Fruit fly (Drosophila melanogaster): Measurements from ENCODE around the gene Cox10.

The Cox10 gene

DNA sequence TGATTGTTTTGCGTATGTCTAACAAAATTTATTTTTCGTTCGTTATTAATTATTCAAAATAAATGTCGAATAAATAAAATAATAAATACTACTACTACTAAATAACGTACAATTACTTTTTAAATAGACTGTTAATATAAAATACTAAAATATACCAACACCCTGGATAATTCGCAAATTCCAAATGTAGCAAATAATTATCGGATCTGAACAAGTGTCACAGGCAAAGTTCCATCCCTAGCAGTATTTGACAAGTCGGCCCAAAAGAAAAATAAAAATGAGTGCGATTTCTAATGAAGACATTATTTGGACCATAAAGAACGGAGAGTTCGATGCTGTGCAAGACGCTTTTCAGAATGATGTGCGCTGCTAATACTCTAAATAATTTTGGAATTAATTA lies 10.1 kb downstream of the Cox10 start, which contains the start of gene CG31715 (continued):
- peak; percentile 23 for TF ChIP-seq CG12659 (GFP tag; optimal IDR thresholded peaks at IDR 0.05)
- TF ChIP-seq stwl (tag; optimal IDR thresholded peaks at IDR 0.05) = peak; percentile 56
- TF ChIP-seq CG13424 (tag; optimal IDR thresholded peaks at IDR 0.05) = peak; percentile 30
- TF ChIP-seq zf30C (GFP tag; optimal IDR thresholded peaks at IDR 0.05) = no peak
- TF ChIP-seq seq (GFP tag; IDR thresholded peaks at IDR 0.05) = no peak
- TF ChIP-seq Dek (tag; optimal IDR thresholded peaks at IDR 0.05) = peak; percentile 26
- peak; percentile 37 for TF ChIP-seq Hr3 (GFP tag; optimal IDR thresholded peaks at IDR 0.05)
- peak; percentile 40 for TF ChIP-seq unpg (GFP tag; optimal IDR thresholded peaks at IDR 0.05)
- peak; percentile 66 for TF ChIP-seq MBD-R2 (GFP tag; IDR thresholded peaks at IDR 0.05)
- TF ChIP-seq CG6683 (GFP tag; optimal IDR thresholded peaks at IDR 0.05) = no peak
- no peak for TF ChIP-seq ttk (GFP tag; IDR thresholded peaks at IDR 0.05)
- TF ChIP-seq phol (tag; optimal IDR thresholded peaks at IDR 0.05) = peak; percentile 13
- TF ChIP-seq CG30020 (tag; optimal IDR thresholded peaks at IDR 0.05) = peak; percentile 78
- peak; percentile 35 for TF ChIP-seq CG1603 (tag; optimal IDR thresholded peaks at IDR 0.05)
- TF ChIP-seq abd-A (tag; optimal IDR thresholded peaks at IDR 0.05) = no peak
- peak; percentile 66 for TF ChIP-seq slbo (GFP tag; IDR thresholded peaks at IDR 0.05)
- peak; percentile 57 for TF ChIP-seq Dref (GFP tag; IDR thresholded peaks at IDR 0.05)
- peak; percentile 67 for TF ChIP-seq BEAF-32 (GFP tag; optimal IDR thresholded peaks at IDR 0.05)
- peak; percentile 12 for TF ChIP-seq Dp (GFP tag; optimal IDR thresholded peaks at IDR 0.05)
- TF ChIP-seq Dll (GFP tag; IDR thresholded peaks at IDR 0.05; ENCODE audit: partially characterized antibody) = peak; percentile 64
- 0 out of 2 replicates have a peak, but pooled peaks have one; percentile 19 for TF ChIP-seq Atf6 (GFP tag; IDR thresholded peaks at IDR 0.05)
- TF ChIP-seq E2f2 (GFP tag; IDR thresholded peaks at IDR 0.05) = peak; percentile 37; the same call in 1 of the 2 replicates
- peak; percentile 62; the same call in 1 of the 3 replicates for TF ChIP-seq Dbx (GFP tag; IDR thresholded peaks at IDR 0.05)
- TF ChIP-seq Xbp1 (GFP tag; optimal IDR thresholded peaks at IDR 0.05) = peak; percentile 20
- peak; percentile 81 for TF ChIP-seq row (GFP tag; IDR thresholded peaks at IDR 0.05)
- TF ChIP-seq Med (GFP tag) = peak; percentile 79
- TF ChIP-seq CG7745 (tag; optimal IDR thresholded peaks at IDR 0.05) = peak; percentile 98
- TF ChIP-seq CG10462 (GFP tag; optimal IDR thresholded peaks at IDR 0.05) = peak; percentile 4
- peak; percentile 14 for TF ChIP-seq Nf-YC (tag; optimal IDR thresholded peaks at IDR 0.05)
- peak; percentile 27 for TF ChIP-seq CG13894 (tag; optimal IDR thresholded peaks at IDR 0.05)
- no peak for TF ChIP-seq CG12219 (GFP tag; optimal IDR thresholded peaks at IDR 0.05)
- peak; percentile 38; the same call in 2 of the 3 replicates for TF ChIP-seq Doc3 (GFP tag; IDR thresholded peaks at IDR 0.05; ENCODE audit: partially characterized antibody)
- no peak for TF ChIP-seq Tbp (GFP tag; optimal IDR thresholded peaks at IDR 0.05)
- TF ChIP-seq vvl (GFP tag; IDR thresholded peaks at IDR 0.05) = peak; percentile 48; the same call in 1 of the 2 replicates
- peak; percentile 64 for TF ChIP-seq gem (tag; optimal IDR thresholded peaks at IDR 0.05)
- peak; percentile 16 for TF ChIP-seq CG30403 (GFP tag; optimal IDR thresholded peaks at IDR 0.05)
- TF ChIP-seq amos (GFP tag; IDR thresholded peaks at IDR 0.05; ENCODE audit: partially characterized antibody) = peak; percentile 60; the same call in 1 of the 2 replicates
- peak in 1 of 2 experiments; percentile 41 for TF ChIP-seq dpn (GFP tag; optimal IDR thresholded peaks at IDR 0.05)
- TF ChIP-seq CG18262 (tag; optimal IDR thresholded peaks at IDR 0.05) = peak; percentile 10
- peak; percentile 38 for TF ChIP-seq grau (tag; optimal IDR thresholded peaks at IDR 0.05)
- TF ChIP-seq CG2120 (GFP tag; optimal IDR thresholded peaks at IDR 0.05) = peak; percentile 23
- 0 out of 2 replicates have a peak, but pooled peaks have one; percentile 11 for TF ChIP-seq esg (GFP tag; conservative IDR thresholded peaks at IDR 0.05)
- TF ChIP-seq pho (GFP tag; optimal IDR thresholded peaks at IDR 0.05) = no peak
- TF ChIP-seq CG14710 (tag; optimal IDR thresholded peaks at IDR 0.05) = peak; percentile 23
- TF ChIP-seq CG8388 (GFP tag; optimal IDR thresholded peaks at IDR 0.05) = peak; percentile 99
- peak; percentile 23 for TF ChIP-seq CG3995 (GFP tag; optimal IDR thresholded peaks at IDR 0.05)
- no peak for TF ChIP-seq Oaz (GFP tag; IDR thresholded peaks at IDR 0.05)
- peak; percentile 14 for TF ChIP-seq CG10267 (tag; optimal IDR thresholded peaks at IDR 0.05)
- TF ChIP-seq inv (GFP tag; IDR thresholded peaks at IDR 0.05; ENCODE audit: partially characterized antibody) = peak; percentile 29; the same call in 1 of the 2 replicates

All from whole organism, embryonic.